Fruit fly (Drosophila melanogaster) Kc167 (cell line): Measurements from ENCODE around the gene CG8671.

Source experiments
- Sin3A ChIP-seq: fragments of >200 bp; optimal IDR thresholded peaks from 2 replicates; lab custom pipeline; 2018; ENCODE audit warnings: missing external identifiers
- h ChIP-seq: fragments of >200 bp; optimal IDR thresholded peaks from 3 replicates; lab custom pipeline; 2018; ENCODE audit warnings: missing external identifiers
- psq ChIP-seq: fragments of >200 bp; optimal IDR thresholded peaks from 2 replicates; lab custom pipeline; 2017; ENCODE audit warnings: missing external identifiers
- ttk ChIP-seq: sonication (Bioruptor generic); optimal IDR thresholded peaks from 2 replicates; lab custom pipeline; 2017; ENCODE audit warnings: missing external identifiers

DNA sequence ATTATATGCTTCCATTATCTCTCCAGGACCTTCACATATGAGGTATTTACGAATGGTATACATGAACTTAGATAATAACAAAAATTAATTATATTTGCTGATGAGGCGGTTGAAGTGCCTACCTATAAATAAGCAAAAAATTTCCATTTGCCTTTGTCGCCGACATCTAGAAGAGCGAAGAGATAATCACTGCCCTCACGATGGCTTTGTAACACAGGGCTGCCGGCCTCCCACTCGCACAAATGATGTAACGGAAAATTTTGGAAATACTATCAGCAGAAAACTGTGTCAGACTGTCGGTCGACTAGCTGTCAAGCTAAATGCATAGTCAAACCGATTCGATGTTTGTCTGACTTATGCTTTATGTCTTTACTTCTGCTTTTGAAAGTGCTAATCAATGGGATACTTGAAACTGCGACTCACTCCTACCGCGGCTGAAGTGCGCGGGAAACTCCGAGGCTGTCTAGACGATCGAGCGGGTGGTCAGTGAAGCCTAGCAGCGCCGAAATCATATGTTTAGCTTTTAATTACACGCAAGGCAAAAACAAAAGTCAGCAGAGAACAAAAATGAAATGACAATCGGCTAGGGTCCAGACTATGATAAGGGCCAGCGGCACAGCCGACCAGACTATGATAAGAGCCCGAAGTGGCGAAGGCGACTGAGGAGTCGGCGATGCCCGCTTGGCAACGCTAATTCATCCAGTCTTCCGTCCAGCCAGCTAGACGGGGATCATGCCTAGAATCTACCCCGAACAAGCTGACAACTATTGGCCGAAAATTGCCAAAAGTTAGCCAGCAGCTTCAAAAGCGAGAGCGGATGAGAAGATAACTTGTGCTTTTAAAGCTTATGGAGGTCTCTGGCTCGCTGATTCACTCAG lies 41.1 kb downstream of the CG8671 start:
- TF ChIP-seq Sin3A (lab: Kevin White, UChicago): no peak
- TF ChIP-seq psq: no peak
- no peak for TF ChIP-seq ttk (lab: Kevin White, UChicago)
- no peak for TF ChIP-seq h
